Fruit fly (Drosophila melanogaster) whole organism, embryonic: ENCODE results near the gene 5-HT7.

Experiments used
- B-H2 ChIP-seq: fragments of 200-800 bp; sonication (Bioruptor generic); optimal IDR thresholded peaks from 2 replicates; lab custom pipeline; 2018; ENCODE audit warnings: missing biosample characterization, mild to moderate bottlenecking, missing genetic modification characterization
- Blimp-1 ChIP-seq: fragments of 200-800 bp; sonication (Bioruptor generic); optimal IDR thresholded peaks from 3 replicates; lab custom pipeline; 2018; ENCODE audit warnings: missing biosample characterization, missing genetic modification characterization, mild to moderate bottlenecking, moderate library complexity, missing genetic modification reagents
- CG12104 ChIP-seq: fragments of 200-800 bp; sonication (Bioruptor generic); optimal IDR thresholded peaks from 3 replicates; lab custom pipeline; 2016; ENCODE audit warnings: missing biosample characterization, missing genetic modification characterization
- CG12942 ChIP-seq: fragments of 200-800 bp; sonication (Bioruptor generic); optimal IDR thresholded peaks from 3 replicates; lab custom pipeline; 2016; ENCODE audit warnings: missing biosample characterization, missing genetic modification characterization
- CG13424 ChIP-seq: fragments of 200-800 bp; sonication (Bioruptor generic); optimal IDR thresholded peaks from 2 replicates; lab custom pipeline; 2019; ENCODE audit warnings: missing biosample characterization, mild to moderate bottlenecking, missing genetic modification characterization, moderate library complexity
- CG15514 ChIP-seq: fragments of 200-800 bp; sonication (Bioruptor generic); optimal IDR thresholded peaks from 3 replicates; lab custom pipeline; 2017; ENCODE audit warnings: missing biosample characterization, missing genetic modification characterization, mild to moderate bottlenecking, moderate library complexity, missing genetic modification reagents
- CG18262 ChIP-seq: fragments of 200-800 bp; optimal IDR thresholded peaks from 3 replicates; lab custom pipeline; 2019; ENCODE audit warnings: missing biosample characterization, mild to moderate bottlenecking, missing genetic modification characterization, moderate library complexity
- CG2889 ChIP-seq: fragments of 200-800 bp; sonication (Bioruptor generic); IDR thresholded peaks from 3 replicates; pipeline ENCODE4 v1.3.6; 2022; ENCODE audit warnings: missing biosample characterization, missing genetic modification characterization
- CG30020 ChIP-seq: fragments of 200-800 bp; optimal IDR thresholded peaks from 2 replicates; lab custom pipeline; 2019; ENCODE audit warnings: missing biosample characterization, mild to moderate bottlenecking, missing genetic modification characterization, moderate library complexity
- CG31224 ChIP-seq: fragments of 200-800 bp; sonication (Bioruptor generic); IDR thresholded peaks from 2 replicates; pipeline ENCODE4 v1.3.6; 2022; ENCODE audit warnings: missing biosample characterization, missing genetic modification characterization
- CG31441 ChIP-seq: fragments of 200-800 bp; sonication (Bioruptor generic); IDR thresholded peaks from 2 replicates; pipeline ENCODE4 v1.3.6; 2022; ENCODE audit warnings: missing biosample characterization, missing genetic modification characterization
- CG34376 ChIP-seq: fragments of 200-800 bp; sonication (Bioruptor generic); optimal IDR thresholded peaks from 2 replicates; lab custom pipeline; 2018; ENCODE audit warnings: missing biosample characterization, mild to moderate bottlenecking, missing genetic modification characterization
- CG3995 ChIP-seq: fragments of 200-800 bp; sonication (Bioruptor generic); optimal IDR thresholded peaks from 3 replicates; lab custom pipeline; 2016; ENCODE audit warnings: missing biosample characterization, missing genetic modification characterization
- CG4424 ChIP-seq: fragments of 200-800 bp; sonication (Bioruptor generic); optimal IDR thresholded peaks from 3 replicates; lab custom pipeline; 2016; ENCODE audit warnings: missing biosample characterization, missing genetic modification characterization
- CG4730 ChIP-seq: fragments of 200-800 bp; sonication (Bioruptor generic); IDR thresholded peaks from 2 replicates; pipeline ENCODE4 v1.3.6; 2022; ENCODE audit warnings: missing biosample characterization, missing genetic modification characterization
- CG6683 ChIP-seq: fragments of 200-800 bp; sonication (Bioruptor generic); optimal IDR thresholded peaks from 2 replicates; lab custom pipeline; 2017; ENCODE audit warnings: missing biosample characterization, mild to moderate bottlenecking, missing genetic modification characterization, missing genetic modification reagents
- CG6791 ChIP-seq: fragments of 200-800 bp; sonication (Bioruptor generic); IDR thresholded peaks from 3 replicates; pipeline ENCODE4 v1.3.6; 2022; ENCODE audit warnings: missing biosample characterization, missing genetic modification characterization; ENCODE audit not compliant: partially characterized antibody
- CG6813 ChIP-seq: fragments of 200-800 bp; sonication (Bioruptor generic); optimal IDR thresholded peaks from 2 replicates; lab custom pipeline; 2017; ENCODE audit warnings: missing biosample characterization, missing genetic modification characterization, mild to moderate bottlenecking, moderate library complexity, missing genetic modification reagents
- CG8089 ChIP-seq: fragments of 200-800 bp; sonication (Bioruptor generic); optimal IDR thresholded peaks from 3 replicates; lab custom pipeline; 2016; ENCODE audit warnings: missing biosample characterization, missing genetic modification characterization
- CG8388 ChIP-seq: fragments of 200-800 bp; sonication (Bioruptor generic); optimal IDR thresholded peaks from 2 replicates; lab custom pipeline; 2019; ENCODE audit warnings: missing biosample characterization, mild to moderate bottlenecking, missing genetic modification characterization, moderate library complexity
- CG8478 ChIP-seq: fragments of >200 bp; optimal IDR thresholded peaks from 2 replicates; lab custom pipeline; 2018
- CoRest ChIP-seq: fragments of 200-800 bp; sonication (Bioruptor generic); optimal IDR thresholded peaks from 3 replicates; lab custom pipeline; 2018; ENCODE audit warnings: missing biosample characterization, mild to moderate bottlenecking, missing genetic modification characterization, moderate library complexity
- Dad ChIP-seq: fragments of 200-800 bp; sonication (Bioruptor generic); optimal IDR thresholded peaks from 3 replicates; lab custom pipeline; 2016; ENCODE audit warnings: missing biosample characterization, missing genetic modification characterization
- Dll ChIP-seq: fragments of 200-800 bp; sonication (Bioruptor generic); IDR thresholded peaks from 4 replicates; pipeline ENCODE4 v1.3.6; 2022; ENCODE audit warnings: missing biosample characterization, missing genetic modification characterization; ENCODE audit not compliant: partially characterized antibody
- GATAe ChIP-seq: fragments of 200-800 bp; sonication (Bioruptor generic); conservative IDR thresholded peaks from 2 replicates; pipeline ENCODE4 v1.3.6; 2022; ENCODE audit warnings: missing biosample characterization, missing genetic modification characterization
- H15 ChIP-seq: fragments of 200-800 bp; sonication (Bioruptor generic); IDR thresholded peaks from 3 replicates; pipeline ENCODE4 v1.3.6; 2022; ENCODE audit warnings: missing biosample characterization, missing genetic modification characterization
- Hr39 ChIP-seq: fragments of >200 bp; optimal IDR thresholded peaks from 2 replicates; lab custom pipeline; 2017
- Hr78 ChIP-seq, 2 experiments: fragments of 200-800 bp in 1 of 2; fragments of >200 bp in 1 of 2; sonication (Bioruptor generic) in 1 of 2; optimal IDR thresholded peaks; 2 replicates each; lab custom pipeline; 2017 to 2019; ENCODE audit warnings: missing biosample characterization in 2 of 2, missing genetic modification characterization in 2 of 2, mild to moderate bottlenecking in 1 of 2, moderate library complexity in 1 of 2
- Mrtf ChIP-seq: fragments of 200-800 bp; sonication (Bioruptor generic); IDR thresholded peaks from 3 replicates; pipeline ENCODE4 v1.3.6; 2022; ENCODE audit warnings: missing biosample characterization, missing genetic modification characterization
- Nf-YB ChIP-seq: fragments of 200-800 bp; sonication (Bioruptor generic); optimal IDR thresholded peaks from 3 replicates; lab custom pipeline; 2019; ENCODE audit warnings: missing biosample characterization, mild to moderate bottlenecking, missing genetic modification characterization, moderate library complexity
- Nf-YC ChIP-seq: fragments of 200-800 bp; optimal IDR thresholded peaks from 3 replicates; lab custom pipeline; 2019; ENCODE audit warnings: missing biosample characterization, mild to moderate bottlenecking, missing genetic modification characterization, moderate library complexity
- Poxn ChIP-seq: fragments of 200-800 bp; sonication (Bioruptor generic); IDR thresholded peaks from 2 replicates; pipeline ENCODE4 v1.3.6; 2022; ENCODE audit warnings: missing biosample characterization, missing genetic modification characterization
- Rx ChIP-seq: fragments of 200-800 bp; sonication (Bioruptor generic); IDR thresholded peaks from 2 replicates; pipeline ENCODE4 v1.3.6; 2022; ENCODE audit warnings: missing biosample characterization, missing genetic modification characterization
- Tbp ChIP-seq: fragments of >200 bp; optimal IDR thresholded peaks from 2 replicates; lab custom pipeline; 2018; ENCODE audit warnings: missing biosample characterization, missing genetic modification characterization
- btn ChIP-seq: fragments of 200-800 bp; sonication (Bioruptor generic); optimal IDR thresholded peaks from 2 replicates; lab custom pipeline; 2016; ENCODE audit warnings: missing biosample characterization, missing genetic modification characterization
- cad ChIP-seq: fragments of >200 bp; optimal IDR thresholded peaks from 2 replicates; lab custom pipeline; 2017; ENCODE audit warnings: missing biosample characterization, missing genetic modification characterization
- dpn ChIP-seq, 2 experiments: fragments of 200-800 bp; sonication (Bioruptor generic); optimal IDR thresholded peaks; 3 replicates each; lab custom pipeline; 2016; ENCODE audit warnings: missing biosample characterization in 2 of 2, missing genetic modification characterization in 2 of 2
- ems ChIP-seq: fragments of 200-800 bp; sonication (Bioruptor generic); optimal IDR thresholded peaks from 3 replicates; lab custom pipeline; 2016; ENCODE audit warnings: missing biosample characterization, missing genetic modification characterization
- fd102C ChIP-seq: fragments of 200-800 bp; sonication (Bioruptor generic); optimal IDR thresholded peaks from 2 replicates; lab custom pipeline; 2018; ENCODE audit warnings: missing biosample characterization, mild to moderate bottlenecking, missing genetic modification characterization, moderate library complexity
- h ChIP-seq: fragments of >200 bp; optimal IDR thresholded peaks from 2 replicates; lab custom pipeline; 2017
- her ChIP-seq: fragments of 200-800 bp; sonication (Bioruptor generic); optimal IDR thresholded peaks from 2 replicates; lab custom pipeline; 2016; ENCODE audit warnings: missing biosample characterization, missing genetic modification characterization
- lmd ChIP-seq: fragments of 200-800 bp; sonication (Bioruptor generic); IDR thresholded peaks from 2 replicates; pipeline ENCODE4 v1.3.6; 2022; ENCODE audit warnings: missing biosample characterization, missing genetic modification characterization
- odd ChIP-seq: fragments of 200-800 bp; sonication (Bioruptor generic); optimal IDR thresholded peaks from 2 replicates; lab custom pipeline; 2017; ENCODE audit warnings: missing biosample characterization, mild to moderate bottlenecking, missing genetic modification characterization
- p53 ChIP-seq: fragments of 200-800 bp; sonication (Bioruptor generic); optimal IDR thresholded peaks from 2 replicates; lab custom pipeline; 2016; ENCODE audit warnings: missing biosample characterization, missing genetic modification characterization
- phol ChIP-seq: fragments of 200-800 bp; sonication (Bioruptor generic); optimal IDR thresholded peaks from 3 replicates; lab custom pipeline; 2018; ENCODE audit warnings: missing biosample characterization, mild to moderate bottlenecking, missing genetic modification characterization, moderate library complexity
- sug ChIP-seq: fragments of 200-800 bp; optimal IDR thresholded peaks from 2 replicates; lab custom pipeline; 2019; ENCODE audit warnings: missing biosample characterization, mild to moderate bottlenecking, missing genetic modification characterization, moderate library complexity
- unc-4 ChIP-seq: fragments of 200-800 bp; sonication (Bioruptor generic); IDR thresholded peaks from 2 replicates; pipeline ENCODE4 v1.3.6; 2022; ENCODE audit warnings: missing biosample characterization, missing genetic modification characterization; ENCODE audit not compliant: partially characterized antibody
- vfl ChIP-seq: fragments of 200-800 bp; sonication (Bioruptor generic); optimal IDR thresholded peaks from 2 replicates; lab custom pipeline; 2016; ENCODE audit warnings: missing biosample characterization, missing genetic modification characterization
- zen ChIP-seq: fragments of 200-800 bp; sonication (Bioruptor generic); optimal IDR thresholded peaks from 3 replicates; lab custom pipeline; 2018; ENCODE audit warnings: missing biosample characterization, mild to moderate bottlenecking, missing genetic modification characterization, moderate library complexity

5-HT7 gene

DNA sequence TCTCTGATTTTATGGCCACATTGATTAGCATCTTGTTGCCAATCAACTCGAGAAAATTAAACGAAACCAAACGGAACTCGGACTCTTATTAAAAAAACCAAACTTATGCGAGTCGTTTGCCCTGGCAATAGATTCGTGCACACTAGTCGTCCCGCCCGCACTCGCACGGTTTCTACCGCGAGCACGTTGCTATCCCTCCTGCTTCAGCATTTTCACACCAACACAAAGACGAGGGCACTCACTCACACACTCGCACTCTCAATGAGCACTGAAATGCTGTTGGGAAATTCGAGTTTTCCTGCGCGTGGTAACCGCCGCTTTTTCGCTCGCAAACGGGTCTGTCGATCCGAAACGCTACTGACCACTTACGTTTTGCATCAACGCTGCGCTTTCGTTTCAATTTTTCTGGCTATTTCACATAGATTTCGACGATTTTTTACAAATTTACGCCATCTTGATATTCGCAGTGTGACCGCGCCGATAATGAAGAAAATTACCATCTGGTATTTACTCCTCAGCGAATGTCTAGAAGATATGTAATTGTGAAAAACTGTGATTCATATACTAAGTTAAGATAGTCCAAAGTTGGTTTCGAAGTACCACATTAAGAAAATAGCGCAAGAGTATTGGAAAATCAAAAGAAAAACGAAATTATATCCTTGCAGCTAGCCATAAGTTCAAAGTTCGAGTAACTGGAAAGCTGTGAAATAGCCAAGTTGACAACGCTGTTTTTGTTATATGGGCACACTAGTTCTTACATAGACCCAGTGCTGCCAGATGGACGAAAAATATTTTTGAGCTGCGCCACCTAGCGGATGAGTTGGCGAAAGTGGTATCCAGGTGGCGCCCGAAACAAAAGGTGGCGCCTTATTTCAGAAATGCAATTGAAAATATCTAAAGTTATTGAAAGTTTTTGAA, 44.3 kb upstream of the 5-HT7 start, which contains the start of gene dco (continued):
- TF ChIP-seq CoRest (tag; lab: Kevin White, UChicago): peak; percentile 65
- TF ChIP-seq fd102C (GFP tag; lab: Kevin White, UChicago): no peak
- TF ChIP-seq CG8089 (GFP tag; lab: Kevin White, UChicago): peak; percentile 71
- peak; percentile 59 for TF ChIP-seq Blimp-1
- TF ChIP-seq CG15514: peak; percentile 61
- peak; percentile 57 for TF ChIP-seq CG12104 (GFP tag; lab: Kevin White, UChicago)
- TF ChIP-seq dpn (GFP tag; optimal IDR thresholded peaks at IDR 0.05; lab: Kevin White, UChicago): peak; percentile 76 to 83
- TF ChIP-seq h (lab: Kevin White, UChicago): no peak
- peak; percentile 40 for TF ChIP-seq Nf-YC (tag; lab: Kevin White, UChicago)
- TF ChIP-seq CG4424 (GFP tag; lab: Kevin White, UChicago): peak; percentile 82
- TF ChIP-seq Dad: peak; percentile 76
- TF ChIP-seq cad (GFP tag; lab: Kevin White, UChicago): no peak
- TF ChIP-seq Rx (GFP tag; lab: Robert Waterston, UW): peak; percentile 79
- TF ChIP-seq Dll: no peak
- TF ChIP-seq Hr78 (GFP tag; optimal IDR thresholded peaks at IDR 0.05; lab: Kevin White, UChicago): no peak
- peak; percentile 88 for TF ChIP-seq Mrtf (GFP tag; lab: Robert Waterston, UW)
- peak; percentile 10; the same call in 1 of the 2 replicates for TF ChIP-seq CG31224
- TF ChIP-seq her (GFP tag; lab: Kevin White, UChicago): peak; percentile 29
- no peak for TF ChIP-seq odd (GFP tag; lab: Kevin White, UChicago)
- TF ChIP-seq Hr39 (lab: Kevin White, UChicago): no peak
- TF ChIP-seq CG8478: peak; percentile 93
- TF ChIP-seq CG2889 (GFP tag; lab: Robert Waterston, UW): peak; percentile 76; the same call in 1 of the 3 replicates
- TF ChIP-seq CG34376 (GFP tag; lab: Kevin White, UChicago): no peak
- TF ChIP-seq CG6791 (GFP tag; lab: Robert Waterston, UW): 0 out of 3 replicates have a peak, but pooled peaks have one; percentile 34
- TF ChIP-seq unc-4 (GFP tag; lab: Robert Waterston, UW): no peak
- peak; percentile 63 for TF ChIP-seq B-H2 (GFP tag; lab: Kevin White, UChicago)
- TF ChIP-seq p53: peak; percentile 12
- peak; percentile 99 for TF ChIP-seq phol (tag; lab: Kevin White, UChicago)
- TF ChIP-seq CG6683 (GFP tag; lab: Kevin White, UChicago): no peak
- TF ChIP-seq ems (GFP tag; lab: Kevin White, UChicago): peak; percentile 42
- no peak for TF ChIP-seq GATAe (GFP tag; lab: Robert Waterston, UW)
- TF ChIP-seq Poxn (GFP tag; lab: Robert Waterston, UW): no peak
- TF ChIP-seq CG4730: peak; percentile 76
- TF ChIP-seq CG12942 (GFP tag; lab: Kevin White, UChicago): peak; percentile 24
- peak; percentile 16 for TF ChIP-seq CG6813 (GFP tag; lab: Kevin White, UChicago)
- peak; percentile 58 for TF ChIP-seq CG18262 (tag; lab: Kevin White, UChicago)
- peak; percentile 79 for TF ChIP-seq zen (tag; lab: Kevin White, UChicago)
- peak; percentile 88 for TF ChIP-seq lmd (GFP tag; lab: Robert Waterston, UW)
- peak; percentile 41 for TF ChIP-seq CG13424 (tag; lab: Kevin White, UChicago)
- peak; percentile 18 for TF ChIP-seq CG30020 (tag; lab: Kevin White, UChicago)
- no peak for TF ChIP-seq Tbp (GFP tag; lab: Kevin White, UChicago)
- TF ChIP-seq H15 (GFP tag; lab: Robert Waterston, UW): peak; percentile 77; the same call in 2 of the 3 replicates
- peak; percentile 39 for TF ChIP-seq btn (GFP tag; lab: Kevin White, UChicago)
- TF ChIP-seq Nf-YB (GFP tag; lab: Kevin White, UChicago): no peak
- TF ChIP-seq CG8388: no peak
- TF ChIP-seq CG31441: peak; percentile 58
- peak; percentile 97 for TF ChIP-seq CG3995
- TF ChIP-seq vfl (GFP tag; lab: Kevin White, UChicago): peak; percentile 5
- TF ChIP-seq sug (tag; lab: Kevin White, UChicago): peak; percentile 61
